Worm (Caenorhabditis elegans): Measurements from ENCODE around the gene mam-3.

DNA sequence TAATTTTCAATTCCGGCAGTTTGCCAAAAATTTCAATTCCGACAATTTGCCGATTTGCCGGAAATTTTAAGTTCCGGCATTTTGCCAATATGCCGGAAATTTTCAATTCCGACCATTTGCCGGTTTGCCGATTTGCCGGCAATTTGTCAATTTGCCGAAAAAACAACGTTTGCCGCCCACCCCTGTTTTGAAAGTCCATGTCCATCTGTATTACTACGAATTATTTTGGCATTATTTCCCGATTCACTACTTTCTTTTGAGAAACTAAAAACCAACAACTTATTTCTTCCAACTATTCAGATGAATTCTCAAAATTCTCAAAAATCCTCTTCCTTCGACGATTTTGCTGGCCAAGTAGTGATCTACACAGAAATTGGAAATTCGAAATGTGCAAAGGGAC lies 47.1 kb upstream of the mam-3 start, which contains the start of gene Y45F10A.7:
- TF ChIP-seq snpc-4 (GFP tag; optimal IDR thresholded peaks at IDR 0.05) (no peak), snpc-4 (tag; optimal IDR thresholded peaks at IDR 0.05) (no peak), ceh-79 (tag; optimal IDR thresholded peaks at IDR 0.05) (no peak), zfh-2 (GFP tag; conservative IDR thresholded peaks at IDR 0.05) (no peak), unc-62 (GFP tag; optimal IDR thresholded peaks at IDR 0.05) (no peak), snpc-3.4 (tag; optimal IDR thresholded peaks at IDR 0.05) (no peak), ama-1 (optimal IDR thresholded peaks at IDR 0.05) (no peak), ama-1 (GFP tag; optimal IDR thresholded peaks at IDR 0.05) (no peak), F37B4.10 (GFP tag; IDR thresholded peaks at IDR 0.05) (no peak), mcd-1 (GFP tag; IDR thresholded peaks at IDR 0.05) (no peak), gei-17 (GFP tag; optimal IDR thresholded peaks at IDR 0.05) (no peak), atf-7 (tag; optimal IDR thresholded peaks at IDR 0.05) (no peak), B0035.1 (tag; optimal IDR thresholded peaks at IDR 0.05) (no peak), ceh-27 (GFP tag; optimal IDR thresholded peaks at IDR 0.05) (no peak), dpl-1 (GFP tag; optimal IDR thresholded peaks at IDR 0.05) (no peak)

Data from whole organism, young adult.